Worm (Caenorhabditis elegans) whole organism, L2 larva: ENCODE measurements around the gene sto-1.

Experiments
- R02D3.7 ChIP-seq: fragments of 150-350 bp; optimal IDR thresholded peaks from 2 replicates; lab custom pipeline; 2014; ENCODE audit warnings: missing biosample characterization, missing genetic modification characterization
- aly-2 ChIP-seq: fragments of 150-350 bp; optimal IDR thresholded peaks from 2 replicates; lab custom pipeline; 2014; ENCODE audit warnings: missing biosample characterization, missing genetic modification characterization
- mab-5 ChIP-seq: fragments of 150-350 bp; optimal IDR thresholded peaks from 2 replicates; lab custom pipeline; 2014; ENCODE audit warnings: missing biosample characterization, missing genetic modification characterization
- nhr-11 ChIP-seq: fragments of 150-350 bp; optimal IDR thresholded peaks from 2 replicates; lab custom pipeline; 2014; ENCODE audit warnings: missing biosample characterization, missing genetic modification characterization

DNA sequence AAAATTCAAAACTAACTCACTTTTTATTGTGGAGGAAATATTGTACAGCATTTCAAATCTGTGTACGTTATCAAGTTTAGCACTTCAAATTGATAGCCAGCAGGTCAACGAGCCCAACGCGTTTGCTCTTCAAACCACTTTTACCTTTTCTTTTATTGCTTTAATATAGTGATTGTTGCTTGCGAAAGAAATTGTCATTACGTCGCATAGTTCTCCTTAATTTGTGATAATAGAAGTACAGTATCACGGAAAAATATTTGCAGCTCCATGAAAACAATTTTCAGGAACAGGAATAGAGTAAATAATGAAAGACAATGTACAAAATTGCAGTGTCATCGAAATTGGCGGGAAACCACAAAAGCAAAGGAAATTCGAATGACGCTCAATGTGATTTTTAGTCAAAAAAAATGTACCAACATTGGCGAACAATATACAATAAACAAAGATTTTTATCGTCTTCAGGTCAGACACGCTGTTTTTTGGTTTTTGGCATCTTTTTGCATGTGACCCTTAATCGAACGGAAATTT is 3.6 kb upstream of the sto-1 start, which contains the start of the genes PDB1.1 and F08C6.5:
- TF ChIP-seq aly-2 (tag; lab: Kevin White, UChicago) = no peak
- TF ChIP-seq nhr-11 = no peak
- TF ChIP-seq mab-5 (tag; lab: Kevin White, UChicago) = no peak
- no peak for TF ChIP-seq R02D3.7 (tag; lab: Kevin White, UChicago)
